Fruit fly (Drosophila melanogaster): ENCODE data around the gene tin.

The tin gene

dm6 chr3R:21416888-21417287, 38.1 kb downstream of the tin start:
- TF ChIP-seq CG3407 (GFP tag; optimal IDR thresholded peaks at IDR 0.05) (no peak), oc (tag; optimal IDR thresholded peaks at IDR 0.05) (peak; percentile 60), chinmo (GFP tag; IDR thresholded peaks at IDR 0.05; ENCODE audit: partially characterized antibody) (no peak), abd-A (tag; optimal IDR thresholded peaks at IDR 0.05) (no peak), dati (GFP tag; IDR thresholded peaks at IDR 0.05) (0 out of 2 replicates have a peak, but pooled peaks have one; percentile 27), crol (GFP tag; IDR thresholded peaks at IDR 0.05) (0 out of 2 replicates have a peak, but pooled peaks have one; percentile 23), Med (GFP tag) (peak; percentile 45), Lim3 (GFP tag; IDR thresholded peaks at IDR 0.05) (no peak), Deaf1 (tag; optimal IDR thresholded peaks at IDR 0.05) (peak; percentile 28), pan (optimal IDR thresholded peaks at IDR 0.05) (no peak), pan (GFP tag; optimal IDR thresholded peaks at IDR 0.05 in 1 of 2, IDR thresholded peaks at IDR 0.05 in 1 of 2) (peak in 1 of 2 experiments; percentile 55), CG9437 (GFP tag; optimal IDR thresholded peaks at IDR 0.05) (peak; percentile 62), kni (GFP tag; optimal IDR thresholded peaks at IDR 0.05) (no peak), Blimp-1 (GFP tag; optimal IDR thresholded peaks at IDR 0.05) (peak; percentile 32), Ets65A (GFP tag) (peak; percentile 15)

dm6 chr3R:21419258-21419657, 40.5 kb downstream of the tin start:
- TF ChIP-seq grn (GFP tag; optimal IDR thresholded peaks at IDR 0.05) (peak; percentile 95), CkIIα-i1 (GFP tag; IDR thresholded peaks at IDR 0.05) (no peak), Atf-2 (GFP tag; optimal IDR thresholded peaks at IDR 0.05) (no peak), insv (GFP tag; optimal IDR thresholded peaks at IDR 0.05) (peak in 1 of 2 experiments; percentile 45)

DNA sequence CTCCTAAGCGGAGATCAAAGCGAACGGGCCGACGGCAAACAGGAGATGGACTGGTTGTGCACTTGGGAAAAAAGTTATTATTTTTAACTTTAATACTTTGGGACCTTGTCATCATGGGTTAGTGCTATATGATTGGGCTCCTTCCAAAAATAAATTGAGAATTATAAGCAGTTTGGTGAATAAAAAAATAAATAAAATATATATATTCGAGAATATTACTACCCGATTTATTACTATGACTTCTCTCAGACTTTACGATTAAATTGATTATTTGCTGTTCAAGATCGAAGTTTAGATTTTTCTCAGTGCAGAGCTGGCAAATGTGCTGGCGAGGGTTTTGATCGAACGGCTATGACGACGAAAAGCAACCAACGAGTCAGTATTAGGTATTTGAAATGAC, 41.2 kb downstream of the tin start:
- TF ChIP-seq CG4820 (GFP tag; optimal IDR thresholded peaks at IDR 0.05) (no peak), CG13775 (GFP tag; optimal IDR thresholded peaks at IDR 0.05) (peak; percentile 41), Ada2b (GFP tag; IDR thresholded peaks at IDR 0.05) (peak; percentile 46; the same call in 1 of the 2 replicates), CG8290 (GFP tag; optimal IDR thresholded peaks at IDR 0.05) (no peak), CG8290 (tag; optimal IDR thresholded peaks at IDR 0.05) (no peak), Drgx (GFP tag; IDR thresholded peaks at IDR 0.05) (peak; percentile 39; the same call in 1 of the 2 replicates), CG4424 (GFP tag; optimal IDR thresholded peaks at IDR 0.05) (peak; percentile 37), CG7839 (tag; optimal IDR thresholded peaks at IDR 0.05) (peak; percentile 60), CG10979 (tag; optimal IDR thresholded peaks at IDR 0.05) (peak; percentile 67), ind (GFP tag; optimal IDR thresholded peaks at IDR 0.05) (peak; percentile 40), zfh1 (GFP tag; IDR thresholded peaks at IDR 0.05) (peak; percentile 79), lov (optimal IDR thresholded peaks at IDR 0.05) (no peak), lov (GFP tag; IDR thresholded peaks at IDR 0.05) (no peak), CG9215 (GFP tag; IDR thresholded peaks at IDR 0.05) (peak; percentile 57; the same call in 1 of the 2 replicates), CG32772 (GFP tag; IDR thresholded peaks at IDR 0.05) (peak; percentile 54), D (optimal IDR thresholded peaks at IDR 0.05) (no peak), D (GFP tag; optimal IDR thresholded peaks at IDR 0.05) (peak; percentile 16), CG18599 (GFP tag; optimal IDR thresholded peaks at IDR 0.05) (peak; percentile 40), fd64A (GFP tag; optimal IDR thresholded peaks at IDR 0.05) (no peak), pzg (GFP tag; optimal IDR thresholded peaks at IDR 0.05) (no peak), CG8388 (GFP tag; optimal IDR thresholded peaks at IDR 0.05) (peak; percentile 44), Med (GFP tag) (peak; percentile 3), CG2712 (tag; optimal IDR thresholded peaks at IDR 0.05) (peak; percentile 84), CG3847 (GFP tag; IDR thresholded peaks at IDR 0.05) (no peak), chm (GFP tag; IDR thresholded peaks at IDR 0.05) (no peak), hkb (optimal IDR thresholded peaks at IDR 0.05) (no peak), hkb (GFP tag; IDR thresholded peaks at IDR 0.05) (peak; percentile 28; the same call in 1 of the 2 replicates), peb (GFP tag; IDR thresholded peaks at IDR 0.05) (no peak), ash1 (GFP tag; optimal IDR thresholded peaks at IDR 0.05) (no peak), sens (GFP tag) (peak; percentile 56), CG11085 (GFP tag; IDR thresholded peaks at IDR 0.05) (0 out of 2 replicates have a peak, but pooled peaks have one; percentile 19), CG12104 (GFP tag; optimal IDR thresholded peaks at IDR 0.05) (peak; percentile 11), disco-r (GFP tag; optimal IDR thresholded peaks at IDR 0.05) (no peak)

All from whole organism, embryonic.